Fruit fly (Drosophila melanogaster): Measurements from ENCODE around the gene CG43056.

The CG43056 gene

DNA sequence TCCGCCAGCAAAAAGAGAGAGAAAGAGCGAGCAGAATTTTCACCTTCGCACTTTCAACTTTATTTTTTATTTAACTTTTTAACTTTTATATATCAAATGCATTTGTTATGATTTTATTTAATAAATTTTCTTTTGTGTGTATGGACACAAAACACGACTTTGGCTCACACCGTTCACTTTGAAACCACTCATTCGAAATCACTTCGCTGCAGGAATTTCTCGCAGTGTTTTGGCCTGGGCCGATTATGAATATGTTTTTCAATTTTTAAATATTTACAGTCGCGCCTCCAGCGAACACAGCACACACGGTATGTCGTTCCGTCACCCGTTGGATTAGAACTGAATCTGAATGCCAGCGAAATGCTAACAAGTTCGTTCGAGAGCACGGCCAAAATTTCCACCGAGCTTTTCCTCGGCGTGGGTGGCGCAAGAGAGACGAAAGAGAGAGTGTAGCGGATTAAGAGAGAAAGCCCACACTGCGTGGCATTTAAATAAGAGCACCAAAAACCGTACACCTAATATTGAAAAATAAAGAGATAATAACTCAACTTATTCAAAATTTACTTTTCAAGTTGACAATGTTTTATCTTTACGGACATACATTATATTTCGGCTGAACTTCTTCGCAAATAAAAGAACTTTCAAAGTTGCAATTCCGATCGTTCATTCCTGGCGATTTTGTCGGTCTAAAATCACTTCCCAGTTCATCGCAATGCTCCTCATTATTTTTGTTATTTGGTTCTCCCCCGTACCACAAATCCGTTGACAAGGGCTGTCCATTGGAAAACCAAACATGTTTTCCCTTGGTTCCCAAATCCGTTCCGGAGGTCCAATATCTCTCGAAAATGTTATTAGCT is 3.5 kb downstream of the CG43056 start, which contains the start of gene CG15431 (continued):
- TF ChIP-seq HmgZ (tag; optimal IDR thresholded peaks at IDR 0.05) = peak; percentile 24
- TF ChIP-seq twi (tag; optimal IDR thresholded peaks at IDR 0.05) = no peak
- TF ChIP-seq CG17359 (tag; optimal IDR thresholded peaks at IDR 0.05) = peak; percentile 63
- peak; percentile 25 for TF ChIP-seq CG18011 (GFP tag; optimal IDR thresholded peaks at IDR 0.05)
- peak; percentile 25 for TF ChIP-seq CG13624 (GFP tag; optimal IDR thresholded peaks at IDR 0.05)
- TF ChIP-seq ham (GFP tag; IDR thresholded peaks at IDR 0.05) = no peak
- TF ChIP-seq ab (GFP tag; optimal IDR thresholded peaks at IDR 0.05) = no peak
- peak; percentile 60 for TF ChIP-seq CG14441 (GFP tag; IDR thresholded peaks at IDR 0.05)
- TF ChIP-seq Ravus (GFP tag; IDR thresholded peaks at IDR 0.05) = no peak
- no peak for TF ChIP-seq Ssrp (tag; optimal IDR thresholded peaks at IDR 0.05)
- TF ChIP-seq ro (GFP tag; IDR thresholded peaks at IDR 0.05) = no peak
- TF ChIP-seq Eip74EF (GFP tag; optimal IDR thresholded peaks at IDR 0.05) = peak in 1 of 2 experiments; percentile 53
- no peak for TF ChIP-seq Gsc (GFP tag; IDR thresholded peaks at IDR 0.05)
- TF ChIP-seq CG10654 (GFP tag; optimal IDR thresholded peaks at IDR 0.05) = peak; percentile 43
- TF ChIP-seq CG11504 (tag; optimal IDR thresholded peaks at IDR 0.05) = no peak
- TF ChIP-seq fd64A (GFP tag; optimal IDR thresholded peaks at IDR 0.05) = no peak
- TF ChIP-seq usp (GFP tag; optimal IDR thresholded peaks at IDR 0.05) = no peak
- peak; percentile 47 for TF ChIP-seq dpn (GFP tag; optimal IDR thresholded peaks at IDR 0.05)
- TF ChIP-seq Dp (GFP tag; optimal IDR thresholded peaks at IDR 0.05) = no peak
- TF ChIP-seq insv (GFP tag; optimal IDR thresholded peaks at IDR 0.05) = no peak
- TF ChIP-seq CG7786 (GFP tag; optimal IDR thresholded peaks at IDR 0.05) = peak; percentile 13
- peak; percentile 37 for TF ChIP-seq CG6683 (GFP tag; optimal IDR thresholded peaks at IDR 0.05)
- no peak for TF ChIP-seq en (GFP tag; optimal IDR thresholded peaks at IDR 0.05)
- peak; percentile 36; the same call in 1 of the 2 replicates for TF ChIP-seq CG32772 (GFP tag; IDR thresholded peaks at IDR 0.05)
- TF ChIP-seq CG13287 (GFP tag; IDR thresholded peaks at IDR 0.05; ENCODE audit: partially characterized antibody) = 0 out of 2 replicates have a peak, but pooled peaks have one; percentile 15
- no peak for TF ChIP-seq sima (GFP tag; optimal IDR thresholded peaks at IDR 0.05)
- no peak for TF ChIP-seq CG10959 (GFP tag; IDR thresholded peaks at IDR 0.05)
- TF ChIP-seq CG10267 (tag; optimal IDR thresholded peaks at IDR 0.05) = peak; percentile 37
- no peak for TF ChIP-seq Poxn (GFP tag; IDR thresholded peaks at IDR 0.05)
- no peak for TF ChIP-seq CG9437 (GFP tag; optimal IDR thresholded peaks at IDR 0.05)
- TF ChIP-seq jing (GFP tag; optimal IDR thresholded peaks at IDR 0.05) = peak; percentile 11
- TF ChIP-seq br (optimal IDR thresholded peaks at IDR 0.05) = no peak
- 0 out of 3 replicates have a peak, but pooled peaks have one; percentile 42 for TF ChIP-seq ken (GFP tag; IDR thresholded peaks at IDR 0.05)
- TF ChIP-seq CG7556 (GFP tag; optimal IDR thresholded peaks at IDR 0.05) = peak; percentile 79
- 0 out of 2 replicates have a peak, but pooled peaks have one; percentile 49 for TF ChIP-seq Drgx (GFP tag; IDR thresholded peaks at IDR 0.05)
- no peak for TF ChIP-seq CG8944 (GFP tag; optimal IDR thresholded peaks at IDR 0.05)
- peak; percentile 55 for TF ChIP-seq scrt (GFP tag; optimal IDR thresholded peaks at IDR 0.05)
- TF ChIP-seq sd (tag; optimal IDR thresholded peaks at IDR 0.05) = peak; percentile 67
- peak; percentile 65; the same call in 2 of the 3 replicates for TF ChIP-seq H15 (GFP tag; IDR thresholded peaks at IDR 0.05)
- TF ChIP-seq CG16813 (GFP tag; IDR thresholded peaks at IDR 0.05; ENCODE audit: partially characterized antibody) = no peak
- peak; percentile 52; the same call in 2 of the 3 replicates for TF ChIP-seq ase (GFP tag; IDR thresholded peaks at IDR 0.05)
- TF ChIP-seq CG8478 (optimal IDR thresholded peaks at IDR 0.05) = no peak
- no peak for TF ChIP-seq peb (GFP tag; IDR thresholded peaks at IDR 0.05)
- peak; percentile 61 for TF ChIP-seq CG7839 (tag; optimal IDR thresholded peaks at IDR 0.05)
- TF ChIP-seq HLH3B (GFP tag; IDR thresholded peaks at IDR 0.05) = peak; percentile 65; the same call in 1 of the 2 replicates
- TF ChIP-seq CG34422 (GFP tag; IDR thresholded peaks at IDR 0.05) = 0 out of 3 replicates have a peak, but pooled peaks have one; percentile 47
- no peak for TF ChIP-seq trh (GFP tag; optimal IDR thresholded peaks at IDR 0.05)
- TF ChIP-seq caup (GFP tag; optimal IDR thresholded peaks at IDR 0.05; ENCODE audit: severe bottlenecking) = peak; percentile 70
- TF ChIP-seq klu (GFP tag; IDR thresholded peaks at IDR 0.05) = peak; percentile 57

All from whole organism, embryonic.